Fruit fly (Drosophila melanogaster) whole organism, embryonic: ENCODE results near the gene CG5762.

Experiments used
- BEAF-32 ChIP-seq: fragments of 200-800 bp; sonication (Bioruptor generic); optimal IDR thresholded peaks from 3 replicates; lab custom pipeline; 2017; ENCODE audit warnings: missing biosample characterization, missing genetic modification characterization, mild to moderate bottlenecking, moderate library complexity, missing genetic modification reagents
- Bgb ChIP-seq: fragments of 200-800 bp; sonication (Bioruptor generic); IDR thresholded peaks from 2 replicates; pipeline ENCODE4 v1.3.6; 2022; ENCODE audit warnings: missing biosample characterization, missing genetic modification characterization; ENCODE audit not compliant: partially characterized antibody
- C15 ChIP-seq: fragments of 200-800 bp; sonication (Bioruptor generic); IDR thresholded peaks from 3 replicates; pipeline ENCODE4 v1.3.6; 2022; ENCODE audit warnings: missing biosample characterization, missing genetic modification characterization
- CG1024 ChIP-seq: fragments of 200-800 bp; sonication (Bioruptor generic); IDR thresholded peaks from 2 replicates; pipeline ENCODE4 v1.3.6; 2022; ENCODE audit warnings: missing biosample characterization, missing genetic modification characterization
- CG10267 ChIP-seq: fragments of 200-800 bp; sonication (Bioruptor generic); optimal IDR thresholded peaks from 2 replicates; lab custom pipeline; 2018; ENCODE audit warnings: missing biosample characterization, mild to moderate bottlenecking, missing genetic modification characterization, moderate library complexity
- CG10321 ChIP-seq: fragments of 200-800 bp; sonication (Bioruptor generic); IDR thresholded peaks from 2 replicates; pipeline ENCODE4 v1.3.6; 2022; ENCODE audit warnings: missing biosample characterization, missing genetic modification characterization
- CG10979 ChIP-seq: fragments of 200-800 bp; sonication (Bioruptor generic); optimal IDR thresholded peaks from 2 replicates; lab custom pipeline; 2018; ENCODE audit warnings: missing biosample characterization, mild to moderate bottlenecking, missing genetic modification characterization, moderate library complexity
- CG12071 ChIP-seq: fragments of 200-800 bp; sonication (Bioruptor generic); optimal IDR thresholded peaks from 3 replicates; lab custom pipeline; 2018; ENCODE audit warnings: missing biosample characterization, mild to moderate bottlenecking, missing genetic modification characterization
- CG13775 ChIP-seq: fragments of 200-800 bp; sonication (Bioruptor generic); optimal IDR thresholded peaks from 3 replicates; lab custom pipeline; 2017; ENCODE audit warnings: missing biosample characterization, mild to moderate bottlenecking, missing genetic modification characterization
- CG15011 ChIP-seq: fragments of 200-800 bp; sonication (Bioruptor generic); optimal IDR thresholded peaks from 3 replicates; lab custom pipeline; 2018; ENCODE audit warnings: missing biosample characterization, mild to moderate bottlenecking, missing genetic modification characterization
- CG15073 ChIP-seq: fragments of 200-800 bp; sonication (Bioruptor generic); optimal IDR thresholded peaks from 2 replicates; lab custom pipeline; 2016; ENCODE audit warnings: missing biosample characterization, missing genetic modification characterization
- CG18011 ChIP-seq: fragments of 200-800 bp; sonication (Bioruptor generic); optimal IDR thresholded peaks from 2 replicates; lab custom pipeline; 2017; ENCODE audit warnings: missing biosample characterization, missing genetic modification characterization, mild to moderate bottlenecking, moderate library complexity, missing genotype
- CG18262 ChIP-seq: fragments of 200-800 bp; optimal IDR thresholded peaks from 3 replicates; lab custom pipeline; 2019; ENCODE audit warnings: missing biosample characterization, mild to moderate bottlenecking, missing genetic modification characterization, moderate library complexity
- CG18476 ChIP-seq: fragments of 200-800 bp; sonication (Bioruptor generic); optimal IDR thresholded peaks from 2 replicates; lab custom pipeline; 2016; ENCODE audit warnings: missing biosample characterization, mild to moderate bottlenecking, missing genetic modification characterization
- CG18619 ChIP-seq: fragments of 200-800 bp; sonication (Bioruptor generic); optimal IDR thresholded peaks from 3 replicates; lab custom pipeline; 2017; ENCODE audit warnings: missing biosample characterization, mild to moderate bottlenecking, missing genetic modification characterization
- CG31441 ChIP-seq: fragments of 200-800 bp; sonication (Bioruptor generic); IDR thresholded peaks from 2 replicates; pipeline ENCODE4 v1.3.6; 2022; ENCODE audit warnings: missing biosample characterization, missing genetic modification characterization
- CG34376 ChIP-seq: fragments of 200-800 bp; sonication (Bioruptor generic); optimal IDR thresholded peaks from 2 replicates; lab custom pipeline; 2018; ENCODE audit warnings: missing biosample characterization, mild to moderate bottlenecking, missing genetic modification characterization
- CG4404 ChIP-seq: fragments of 200-800 bp; sonication (Bioruptor generic); IDR thresholded peaks from 2 replicates; pipeline ENCODE4 v1.3.6; 2022; ENCODE audit warnings: missing biosample characterization, missing genetic modification characterization
- CG4424 ChIP-seq: fragments of 200-800 bp; sonication (Bioruptor generic); optimal IDR thresholded peaks from 3 replicates; lab custom pipeline; 2016; ENCODE audit warnings: missing biosample characterization, missing genetic modification characterization
- CG7271 ChIP-seq: fragments of 200-800 bp; sonication (Bioruptor generic); optimal IDR thresholded peaks from 2 replicates; lab custom pipeline; 2018; ENCODE audit warnings: missing biosample characterization, mild to moderate bottlenecking, missing genetic modification characterization, moderate library complexity
- CG7556 ChIP-seq: fragments of 200-800 bp; sonication (Bioruptor generic); optimal IDR thresholded peaks from 2 replicates; lab custom pipeline; 2017; ENCODE audit warnings: missing biosample characterization, mild to moderate bottlenecking, missing genetic modification characterization
- CG7745 ChIP-seq: fragments of 200-800 bp; sonication (Bioruptor generic); optimal IDR thresholded peaks from 2 replicates; lab custom pipeline; 2018; ENCODE audit warnings: missing biosample characterization, mild to moderate bottlenecking, missing genetic modification characterization, moderate library complexity
- CG7786 ChIP-seq: fragments of 200-800 bp; sonication (Bioruptor generic); optimal IDR thresholded peaks from 2 replicates; lab custom pipeline; 2016; ENCODE audit warnings: missing biosample characterization, missing genetic modification characterization
- CG9817 ChIP-seq: fragments of 200-800 bp; sonication (Bioruptor generic); optimal IDR thresholded peaks from 2 replicates; lab custom pipeline; 2018; ENCODE audit warnings: missing biosample characterization, mild to moderate bottlenecking, missing genetic modification characterization, moderate library complexity
- D ChIP-seq, 2 experiments: fragments of 200-800 bp in 1 of 2; fragments of >200 bp in 1 of 2; sonication (Bioruptor generic) in 1 of 2; optimal IDR thresholded peaks; 2 replicates in 1 of 2; 3 replicates in 1 of 2; lab custom pipeline; 2017; ENCODE audit warnings: mild to moderate bottlenecking in 1 of 2, missing biosample characterization in 1 of 2, missing genetic modification characterization in 1 of 2, missing genetic modification reagents in 1 of 2
- Fer2 ChIP-seq: fragments of 200-800 bp; sonication (Bioruptor generic); optimal IDR thresholded peaks from 2 replicates; lab custom pipeline; 2018; ENCODE audit warnings: missing biosample characterization, mild to moderate bottlenecking, missing genetic modification characterization, moderate library complexity
- HLHmδ ChIP-seq: fragments of 200-800 bp; sonication (Bioruptor generic); optimal IDR thresholded peaks from 2 replicates; lab custom pipeline; 2018; ENCODE audit warnings: missing biosample characterization, mild to moderate bottlenecking, missing genetic modification characterization, moderate library complexity
- Hand ChIP-seq: fragments of 200-800 bp; sonication (Bioruptor generic); optimal IDR thresholded peaks from 2 replicates; lab custom pipeline; 2017; ENCODE audit warnings: mild to moderate bottlenecking, missing biosample characterization, missing genetic modification reagents, missing genetic modification characterization
- HmgD ChIP-seq: fragments of 200-800 bp; sonication (Bioruptor generic); optimal IDR thresholded peaks from 3 replicates; lab custom pipeline; 2016; ENCODE audit warnings: missing biosample characterization, missing genetic modification characterization
- MESR4 ChIP-seq: fragments of 200-800 bp; sonication (Bioruptor generic); optimal IDR thresholded peaks from 2 replicates; lab custom pipeline; 2018; ENCODE audit warnings: missing biosample characterization, mild to moderate bottlenecking, missing genetic modification characterization, moderate library complexity
- Mrtf ChIP-seq: fragments of 200-800 bp; sonication (Bioruptor generic); IDR thresholded peaks from 3 replicates; pipeline ENCODE4 v1.3.6; 2022; ENCODE audit warnings: missing biosample characterization, missing genetic modification characterization
- Nf-YC ChIP-seq: fragments of 200-800 bp; optimal IDR thresholded peaks from 3 replicates; lab custom pipeline; 2019; ENCODE audit warnings: missing biosample characterization, mild to moderate bottlenecking, missing genetic modification characterization, moderate library complexity
- Sry-β ChIP-seq: fragments of 200-800 bp; sonication (Bioruptor generic); optimal IDR thresholded peaks from 2 replicates; lab custom pipeline; 2018; ENCODE audit warnings: missing biosample characterization, mild to moderate bottlenecking, missing genetic modification characterization, moderate library complexity
- Ssrp ChIP-seq: fragments of 200-800 bp; sonication (Bioruptor generic); optimal IDR thresholded peaks from 2 replicates; lab custom pipeline; 2018; ENCODE audit warnings: missing biosample characterization, mild to moderate bottlenecking, missing genetic modification characterization, moderate library complexity
- TFAM ChIP-seq: fragments of 200-800 bp; sonication (Bioruptor generic); optimal IDR thresholded peaks from 2 replicates; lab custom pipeline; 2017; ENCODE audit warnings: missing biosample characterization, missing genetic modification characterization, inconsistent platforms
- Trl ChIP-seq, 3 experiments: fragments of >200 bp in 2 of 3; fragments of 200-800 bp in 1 of 3; sonication (Bioruptor generic) in 1 of 3; optimal IDR thresholded peaks; 2 replicates in 1 of 3; 3 replicates in 2 of 3; lab custom pipeline; 2016 to 2017; ENCODE audit warnings: missing biosample characterization in 1 of 3, missing genetic modification characterization in 1 of 3
- amos ChIP-seq: fragments of 200-800 bp; sonication (Bioruptor generic); IDR thresholded peaks from 2 replicates; pipeline ENCODE4 v1.3.6; 2022; ENCODE audit warnings: missing biosample characterization, missing genetic modification characterization; ENCODE audit not compliant: partially characterized antibody
- ara ChIP-seq: fragments of 200-800 bp; sonication (Bioruptor generic); IDR thresholded peaks from 2 replicates; pipeline ENCODE4 v1.3.6; 2022; ENCODE audit warnings: missing biosample characterization, missing genetic modification characterization
- eve ChIP-seq, 2 experiments: fragments of >200 bp; optimal IDR thresholded peaks; 2 replicates each; lab custom pipeline; 2017; ENCODE audit warnings: missing biosample characterization in 2 of 2, missing genetic modification characterization in 2 of 2
- lab ChIP-seq: fragments of 200-800 bp; sonication (Bioruptor generic); optimal IDR thresholded peaks from 3 replicates; lab custom pipeline; 2017; ENCODE audit warnings: missing biosample characterization, missing genetic modification characterization, mild to moderate bottlenecking, moderate library complexity, missing genetic modification reagents
- lmd ChIP-seq: fragments of 200-800 bp; sonication (Bioruptor generic); IDR thresholded peaks from 2 replicates; pipeline ENCODE4 v1.3.6; 2022; ENCODE audit warnings: missing biosample characterization, missing genetic modification characterization
- lola ChIP-seq, 3 experiments: fragments of >200 bp in 2 of 3; fragments of 200-800 bp in 1 of 3; sonication (Bioruptor generic) in 1 of 3; optimal IDR thresholded peaks; 2 replicates each; lab custom pipeline; 2017 to 2019; ENCODE audit warnings: missing biosample characterization in 3 of 3, missing genetic modification characterization in 3 of 3, mild to moderate bottlenecking in 1 of 3, moderate library complexity in 1 of 3
- run ChIP-seq: fragments of 200-800 bp; sonication (Bioruptor generic); optimal IDR thresholded peaks from 3 replicates; lab custom pipeline; 2018; ENCODE audit warnings: missing biosample characterization, mild to moderate bottlenecking, missing genetic modification characterization
- sc ChIP-seq, 3 experiments: fragments of >200 bp in 2 of 3; fragments of 200-800 bp in 1 of 3; sonication (Bioruptor generic) in 1 of 3; optimal IDR thresholded peaks; 2 replicates in 2 of 3; 3 replicates in 1 of 3; lab custom pipeline; 2017; ENCODE audit warnings: mild to moderate bottlenecking in 1 of 3, missing biosample characterization in 1 of 3, missing genetic modification characterization in 1 of 3, missing genetic modification reagents in 1 of 3
- sima ChIP-seq: fragments of 200-800 bp; sonication (Bioruptor generic); optimal IDR thresholded peaks from 2 replicates; lab custom pipeline; 2016; ENCODE audit warnings: missing biosample characterization, missing genetic modification characterization
- tgo ChIP-seq: fragments of 200-800 bp; sonication (Bioruptor generic); IDR thresholded peaks from 3 replicates; pipeline ENCODE4 v1.3.6; 2022; ENCODE audit warnings: missing biosample characterization, missing genetic modification characterization
- tin ChIP-seq: fragments of 200-800 bp; sonication (Bioruptor generic); optimal IDR thresholded peaks from 3 replicates; lab custom pipeline; 2016; ENCODE audit warnings: missing biosample characterization, missing genetic modification characterization

The CG5762 gene

dm6 chr3R:24348420-24349190 is 12.9 kb downstream of the CG5762 start, which contains the start of the genes CG5746 and CG6454 (continued):
- TF ChIP-seq Trl (optimal IDR thresholded peaks at IDR 0.05; lab: Kevin White, UChicago) (no peak), Trl (GFP tag; optimal IDR thresholded peaks at IDR 0.05; lab: Kevin White, UChicago) (peak; percentile 65), ara (no peak), TFAM (GFP tag; lab: Kevin White, UChicago) (no peak), CG7786 (peak; percentile 60), CG18476 (GFP tag; lab: Kevin White, UChicago) (peak; percentile 41), CG7271 (tag; lab: Kevin White, UChicago) (no peak), CG31441 (GFP tag; lab: Robert Waterston, UW) (no peak), lab (GFP tag; lab: Kevin White, UChicago) (no peak), MESR4 (GFP tag; lab: Kevin White, UChicago) (peak; percentile 99), CG10321 (no peak), CG15011 (GFP tag; lab: Kevin White, UChicago) (no peak), CG12071 (GFP tag; lab: Kevin White, UChicago) (no peak), Mrtf (GFP tag; lab: Robert Waterston, UW) (no peak), CG18619 (GFP tag; lab: Kevin White, UChicago) (peak; percentile 62), lola (GFP tag; optimal IDR thresholded peaks at IDR 0.05; lab: Kevin White, UChicago) (peak in 1 of 3 experiments; percentile 62), BEAF-32 (GFP tag; lab: Kevin White, UChicago) (peak; percentile 44), CG13775 (peak; percentile 74), CG7745 (tag; lab: Kevin White, UChicago) (no peak), CG4424 (GFP tag; lab: Kevin White, UChicago) (no peak), CG4404 (no peak), HLHmδ (no peak), D (optimal IDR thresholded peaks at IDR 0.05; lab: Kevin White, UChicago) (no peak), D (GFP tag; optimal IDR thresholded peaks at IDR 0.05; lab: Kevin White, UChicago) (no peak), tgo (peak; percentile 41; the same call in 1 of the 3 replicates), HmgD (no peak), CG7556 (GFP tag; lab: Kevin White, UChicago) (no peak), Fer2 (tag; lab: Kevin White, UChicago) (no peak), tin (GFP tag; lab: Kevin White, UChicago) (peak; percentile 45), sc (optimal IDR thresholded peaks at IDR 0.05; lab: Kevin White, UChicago) (no peak), sc (GFP tag; optimal IDR thresholded peaks at IDR 0.05; lab: Kevin White, UChicago) (no peak), Sry-β (GFP tag; lab: Kevin White, UChicago) (peak; percentile 85), amos (no peak), CG9817 (tag; lab: Kevin White, UChicago) (no peak), Hand (GFP tag; lab: Kevin White, UChicago) (no peak), CG18011 (GFP tag; lab: Kevin White, UChicago) (no peak), eve (GFP tag; optimal IDR thresholded peaks at IDR 0.05; lab: Kevin White, UChicago) (no peak), Ssrp (peak; percentile 58), CG10979 (tag; lab: Kevin White, UChicago) (peak; percentile 27), Nf-YC (tag; lab: Kevin White, UChicago) (no peak), CG1024 (GFP tag; lab: Robert Waterston, UW) (no peak), C15 (GFP tag; lab: Robert Waterston, UW) (no peak), CG18262 (tag; lab: Kevin White, UChicago) (no peak), CG10267 (tag; lab: Kevin White, UChicago) (peak; percentile 72), run (tag; lab: Kevin White, UChicago) (no peak), Bgb (no peak), sima (GFP tag; lab: Kevin White, UChicago) (peak; percentile 1), CG34376 (GFP tag; lab: Kevin White, UChicago) (no peak), CG15073 (GFP tag; lab: Kevin White, UChicago) (no peak), lmd (GFP tag; lab: Robert Waterston, UW) (peak; percentile 39; the same call in 1 of the 2 replicates)
